Worm (Caenorhabditis elegans) whole organism, L3 larva: ENCODE measurements around the gene hlh-4.
A peak's percentile ranks its signal among the peaks of the same experiment; 100 is the strongest.

Experiments
- R02D3.7 ChIP-seq: fragments of 150-350 bp; optimal IDR thresholded peaks from 2 replicates; lab custom pipeline; 2014; ENCODE audit warnings: missing biosample characterization, missing genetic modification characterization
- ZK546.5 ChIP-seq: sonication (generic microtip); optimal IDR thresholded peaks from 2 replicates; lab custom pipeline; 2017; ENCODE audit warnings: missing biosample characterization, missing genetic modification characterization
- aly-2 ChIP-seq: fragments of 150-350 bp; optimal IDR thresholded peaks from 2 replicates; lab custom pipeline; 2014; ENCODE audit warnings: missing biosample characterization, missing genetic modification characterization
- ama-1 ChIP-seq: fragments of 150-350 bp; optimal IDR thresholded peaks from 2 replicates; lab custom pipeline; 2018
- ceh-16 ChIP-seq: sonication (generic microtip); optimal IDR thresholded peaks from 2 replicates; lab custom pipeline; 2017; ENCODE audit warnings: missing biosample characterization, missing genetic modification characterization
- ceh-28 ChIP-seq: fragments of 150-350 bp; optimal IDR thresholded peaks from 2 replicates; lab custom pipeline; 2014; ENCODE audit warnings: missing biosample characterization, missing genetic modification reagents, missing genetic modification characterization
- ceh-9 ChIP-seq: sonication (generic microtip); optimal IDR thresholded peaks from 2 replicates; lab custom pipeline; 2018; ENCODE audit warnings: missing biosample characterization, missing genetic modification characterization
- daf-12 ChIP-seq: fragments of 150-350 bp; optimal IDR thresholded peaks from 2 replicates; lab custom pipeline; 2014; ENCODE audit warnings: missing biosample characterization, missing genetic modification reagents, missing genetic modification characterization
- egl-27 ChIP-seq: sonication (generic microtip); optimal IDR thresholded peaks from 4 replicates; lab custom pipeline; 2017; ENCODE audit warnings: missing biosample characterization, missing genetic modification reagents, missing genetic modification characterization
- egl-5 ChIP-seq: fragments of 150-350 bp; optimal IDR thresholded peaks from 2 replicates; lab custom pipeline; 2017; ENCODE audit warnings: missing biosample characterization, missing genetic modification reagents, missing genetic modification characterization, inconsistent platforms
- elt-1 ChIP-seq: fragments of 150-350 bp; optimal IDR thresholded peaks from 2 replicates; lab custom pipeline; 2014; ENCODE audit warnings: missing biosample characterization, missing genetic modification characterization
- elt-3 ChIP-seq, 3 experiments: fragments of 150-350 bp in 1 of 3; sonication (generic microtip) in 2 of 3; optimal IDR thresholded peaks; 2 replicates in 2 of 3; 4 replicates in 1 of 3; lab custom pipeline; 2014 to 2017; ENCODE audit warnings: missing biosample characterization in 3 of 3, missing genetic modification characterization in 3 of 3
- eor-1 ChIP-seq, 2 experiments: fragments of 150-350 bp; optimal IDR thresholded peaks; 2 replicates each; lab custom pipeline; 2014 to 2018; ENCODE audit warnings: missing biosample characterization in 2 of 2, missing genetic modification characterization in 2 of 2
- fkh-10 ChIP-seq: sonication (generic microtip); optimal IDR thresholded peaks from 2 replicates; lab custom pipeline; 2017; ENCODE audit warnings: missing biosample characterization, missing genetic modification reagents, missing genetic modification characterization
- fkh-2 ChIP-seq: fragments of 150-350 bp; optimal IDR thresholded peaks from 2 replicates; lab custom pipeline; 2014; ENCODE audit warnings: missing biosample characterization, missing genetic modification reagents, missing genetic modification characterization
- fos-1 ChIP-seq: fragments of 150-350 bp; optimal IDR thresholded peaks from 2 replicates; lab custom pipeline; 2014; ENCODE audit warnings: missing biosample characterization, missing genetic modification characterization
- hmg-11 ChIP-seq: sonication (generic microtip); optimal IDR thresholded peaks from 2 replicates; lab custom pipeline; 2016; ENCODE audit warnings: missing genetic modification characterization, missing compliant biosample characterization
- lin-15B ChIP-seq: fragments of 150-350 bp; optimal IDR thresholded peaks from 2 replicates; lab custom pipeline; 2014; ENCODE audit warnings: missing biosample characterization, missing genetic modification characterization
- lin-39 ChIP-seq: fragments of 150-350 bp; optimal IDR thresholded peaks from 2 replicates; lab custom pipeline; 2018; ENCODE audit warnings: missing biosample characterization, missing genetic modification reagents, missing genetic modification characterization
- lsy-12 ChIP-seq: sonication (generic microtip); optimal IDR thresholded peaks from 2 replicates; lab custom pipeline; 2016; ENCODE audit warnings: mild to moderate bottlenecking, missing genetic modification characterization, missing compliant biosample characterization
- mdl-1 ChIP-seq: fragments of 150-350 bp; optimal IDR thresholded peaks from 2 replicates; lab custom pipeline; 2014; ENCODE audit warnings: missing biosample characterization, missing genetic modification characterization
- mml-1 ChIP-seq: fragments of 150-350 bp; sonication (generic microtip); optimal IDR thresholded peaks from 3 replicates; lab custom pipeline; 2014; ENCODE audit warnings: missing biosample characterization, missing genetic modification characterization
- nfya-1 ChIP-seq: sonication (generic microtip); optimal IDR thresholded peaks from 2 replicates; lab custom pipeline; 2017; ENCODE audit warnings: missing genetic modification characterization, mild to moderate bottlenecking, missing compliant biosample characterization, antibody characterized with exemption, moderate library complexity; ENCODE audit not compliant: insufficient read depth
- nhr-11 ChIP-seq: fragments of 150-350 bp; optimal IDR thresholded peaks from 2 replicates; lab custom pipeline; 2014; ENCODE audit warnings: missing biosample characterization, missing genetic modification characterization
- nhr-23 ChIP-seq: fragments of 150-350 bp; optimal IDR thresholded peaks from 2 replicates; lab custom pipeline; 2014; ENCODE audit warnings: missing biosample characterization, missing genetic modification reagents, missing genetic modification characterization
- nhr-237 ChIP-seq: fragments of 150-350 bp; optimal IDR thresholded peaks from 2 replicates; lab custom pipeline; 2014; ENCODE audit warnings: missing biosample characterization, missing genetic modification characterization
- nhr-25 ChIP-seq: sonication (generic microtip); optimal IDR thresholded peaks from 2 replicates; lab custom pipeline; 2017; ENCODE audit warnings: missing biosample characterization, missing genetic modification characterization
- nhr-28 ChIP-seq: fragments of 150-350 bp; optimal IDR thresholded peaks from 2 replicates; lab custom pipeline; 2014; ENCODE audit warnings: missing biosample characterization, missing genetic modification characterization
- nhr-43 ChIP-seq: sonication (generic microtip); optimal IDR thresholded peaks from 2 replicates; lab custom pipeline; 2016; ENCODE audit warnings: mild to moderate bottlenecking, missing genetic modification characterization, missing compliant biosample characterization; ENCODE audit not compliant: poor library complexity, severe bottlenecking
- nhr-76 ChIP-seq: fragments of 150-350 bp; sonication (generic microtip); optimal IDR thresholded peaks from 5 replicates; lab custom pipeline; 2014; ENCODE audit warnings: missing biosample characterization, missing genetic modification characterization
- nhr-77 ChIP-seq: fragments of 150-350 bp; optimal IDR thresholded peaks from 2 replicates; lab custom pipeline; 2014; ENCODE audit warnings: missing biosample characterization, missing genetic modification characterization
- pha-4 ChIP-seq: fragments of 150-350 bp; optimal IDR thresholded peaks from 2 replicates; lab custom pipeline; 2014; ENCODE audit warnings: missing biosample characterization, missing genetic modification reagents, missing genetic modification characterization
- pqm-1 ChIP-seq: fragments of 150-350 bp; optimal IDR thresholded peaks from 2 replicates; lab custom pipeline; 2017; ENCODE audit warnings: missing biosample characterization, missing genetic modification characterization, inconsistent platforms
- tbx-2 ChIP-seq: sonication (generic microtip); optimal IDR thresholded peaks from 2 replicates; lab custom pipeline; 2016; ENCODE audit warnings: mild to moderate bottlenecking, missing genetic modification characterization, missing compliant biosample characterization
- unc-39 ChIP-seq: sonication (generic microtip); optimal IDR thresholded peaks from 4 replicates; lab custom pipeline; 2017; ENCODE audit warnings: missing biosample characterization, missing genetic modification characterization
- zag-1 ChIP-seq: fragments of 150-350 bp; optimal IDR thresholded peaks from 2 replicates; lab custom pipeline; 2014; ENCODE audit warnings: missing biosample characterization, missing genetic modification characterization
- ztf-11 ChIP-seq: fragments of 150-350 bp; optimal IDR thresholded peaks from 2 replicates; lab custom pipeline; 2014; ENCODE audit warnings: missing biosample characterization, missing genetic modification characterization
- ztf-4 ChIP-seq: fragments of 150-350 bp; optimal IDR thresholded peaks from 2 replicates; lab custom pipeline; 2014; ENCODE audit warnings: missing biosample characterization, missing genetic modification characterization

The hlh-4 gene

DNA sequence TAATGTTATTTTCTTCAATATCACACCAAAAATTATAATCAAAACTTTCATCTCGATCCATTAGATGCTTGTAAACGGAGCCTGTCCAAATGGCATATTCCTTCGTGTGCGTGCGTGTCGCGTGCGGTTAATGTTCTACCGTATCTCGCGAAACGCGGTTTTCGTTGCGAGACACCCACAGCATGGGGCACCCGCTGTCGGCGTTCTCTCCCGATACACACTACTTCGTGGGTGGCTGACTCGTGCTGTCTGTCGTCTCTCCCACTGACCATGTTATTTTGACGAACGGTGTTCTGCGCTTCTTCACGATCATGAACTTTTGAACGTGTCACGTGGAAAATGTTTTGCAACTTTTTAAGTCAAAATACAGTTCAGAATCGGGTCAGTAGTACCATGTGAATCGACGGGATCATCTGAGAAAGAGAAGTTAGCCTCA, 26.6 kb upstream of the hlh-4 start (continued):
- TF ChIP-seq tbx-2 (tag; lab: Kevin White, UChicago) (peak; percentile 97), ceh-9 (tag; lab: Kevin White, UChicago) (no peak), nhr-43 (tag; lab: Kevin White, UChicago) (peak; percentile 98), ceh-28 (tag; lab: Kevin White, UChicago) (peak; percentile 90), nhr-11 (tag; lab: Kevin White, UChicago) (peak; percentile 91), mml-1 (tag; lab: Kevin White, UChicago) (no peak)

DNA sequence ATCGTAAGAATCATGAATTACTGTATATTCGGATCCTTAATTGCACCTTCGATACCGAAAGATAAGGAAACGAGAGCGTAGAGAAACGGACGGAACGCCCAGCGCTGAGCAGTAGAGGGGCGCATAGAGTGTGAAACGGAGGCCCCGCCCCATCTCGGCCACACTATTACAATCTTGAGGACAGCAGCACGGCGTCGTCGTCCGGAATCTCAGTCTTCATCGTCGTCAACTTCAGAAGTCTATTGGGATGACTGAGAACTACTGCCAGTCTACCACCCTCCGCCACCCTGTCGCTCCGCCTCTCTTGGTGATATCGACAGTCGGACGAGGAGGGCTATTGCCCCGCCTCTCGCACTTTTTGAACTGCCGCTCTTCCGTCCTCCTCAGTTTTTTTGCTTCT, 25.9 kb upstream of the hlh-4 start:
- no peak for TF ChIP-seq ZK546.5 (tag; lab: Kevin White, UChicago)
- TF ChIP-seq lin-39 (tag; lab: Kevin White, UChicago) = peak; percentile 1
- peak; percentile 10 for TF ChIP-seq hmg-11 (tag; lab: Kevin White, UChicago)
- no peak for TF ChIP-seq nhr-28 (tag; lab: Kevin White, UChicago)
- no peak for TF ChIP-seq ceh-9 (tag; lab: Kevin White, UChicago)
- peak; percentile 29 for TF ChIP-seq ama-1
- no peak for TF ChIP-seq elt-1 (tag; lab: Kevin White, UChicago)
- no peak for TF ChIP-seq nhr-76 (tag; lab: Kevin White, UChicago)

DNA sequence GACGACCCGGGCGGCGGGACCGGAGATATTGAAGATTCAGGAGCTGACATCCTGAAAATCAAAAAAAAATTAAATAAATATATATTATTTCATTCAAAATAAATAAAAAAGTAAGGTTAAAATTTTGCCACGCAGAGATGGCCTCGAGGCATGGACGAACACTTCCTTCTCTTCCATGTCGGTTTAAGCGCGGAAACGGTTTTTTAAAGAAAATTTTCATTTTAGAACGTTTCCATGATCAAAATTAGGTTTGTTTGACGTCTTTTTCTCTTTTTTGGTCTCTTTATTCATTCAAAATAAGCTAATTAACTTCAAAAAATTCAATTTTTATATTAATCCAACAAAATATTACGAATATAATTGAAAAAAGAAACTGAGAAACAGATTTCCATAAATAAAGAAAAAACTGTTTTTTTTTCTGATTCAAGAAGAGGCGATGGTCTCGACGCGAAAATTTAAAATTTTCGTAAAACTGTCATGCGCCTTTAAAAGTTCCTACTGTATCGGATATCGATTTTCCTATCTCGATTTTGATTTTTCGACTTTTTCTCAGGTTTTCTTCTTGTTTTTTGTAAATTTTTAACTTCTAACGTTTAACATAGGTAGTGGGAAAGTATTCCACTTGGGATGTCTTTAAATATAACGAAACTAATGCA, 23.4 kb upstream of the hlh-4 start, which contains the start of gene gcc-2:
Gene gcc-2 (minus strand): TSS at position 51 of the 656 bp plus-strand sequence.
- no peak for TF ChIP-seq R02D3.7 (tag; lab: Kevin White, UChicago)
- TF ChIP-seq lin-15B = no peak
- TF ChIP-seq ceh-28 (tag; lab: Kevin White, UChicago) = no peak
- TF ChIP-seq daf-12 (tag; lab: Kevin White, UChicago) = no peak
- no peak for TF ChIP-seq ceh-16 (tag; lab: Kevin White, UChicago)
- TF ChIP-seq fkh-2 (tag; lab: Kevin White, UChicago) = no peak
- no peak for TF ChIP-seq hmg-11 (tag; lab: Kevin White, UChicago)
- no peak for TF ChIP-seq egl-5 (tag; lab: Kevin White, UChicago)
- no peak for TF ChIP-seq nhr-77 (tag; lab: Kevin White, UChicago)
- TF ChIP-seq fos-1 (tag; lab: Kevin White, UChicago) = no peak
- no peak for TF ChIP-seq aly-2
- TF ChIP-seq nhr-237 = no peak
- TF ChIP-seq pha-4 (tag; lab: Kevin White, UChicago) = no peak
- TF ChIP-seq eor-1 (tag; optimal IDR thresholded peaks at IDR 0.05; lab: Kevin White, UChicago) = no peak

DNA sequence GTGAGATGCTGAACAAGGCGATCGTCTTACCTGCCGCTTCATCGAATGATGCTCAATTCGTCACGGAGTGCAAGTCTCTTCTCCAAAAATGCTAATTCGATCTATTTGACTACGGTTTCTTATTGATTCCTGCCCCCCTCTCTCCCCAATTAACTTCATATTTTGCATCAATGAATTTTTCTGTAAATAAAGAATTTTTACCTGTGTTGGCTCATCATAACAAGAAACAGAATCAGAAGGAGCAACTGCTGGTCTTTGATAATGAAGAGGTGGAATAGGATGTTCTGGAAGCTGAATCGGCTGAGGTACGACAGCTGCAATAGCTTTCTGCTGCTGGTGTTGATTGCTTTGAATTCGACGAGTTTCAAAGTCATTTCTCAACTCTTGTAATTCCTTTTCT, 21.3 kb upstream of the hlh-4 start:
- no peak for TF ChIP-seq elt-3 (tag; optimal IDR thresholded peaks at IDR 0.05; lab: Kevin White, UChicago)
- no peak for TF ChIP-seq fkh-10 (GFP tag; lab: Kevin White, UChicago)
- TF ChIP-seq nhr-77 (tag; lab: Kevin White, UChicago) = no peak
- TF ChIP-seq ceh-16 (tag; lab: Kevin White, UChicago) = no peak
- no peak for TF ChIP-seq daf-12 (tag; lab: Kevin White, UChicago)
- TF ChIP-seq ceh-9 (tag; lab: Kevin White, UChicago) = no peak
- no peak for TF ChIP-seq mdl-1
- TF ChIP-seq ztf-11 (tag; lab: Kevin White, UChicago) = no peak
- TF ChIP-seq unc-39 (tag; lab: Kevin White, UChicago) = no peak
- no peak for TF ChIP-seq lin-15B
- TF ChIP-seq egl-27 (tag; lab: Kevin White, UChicago) = no peak
- TF ChIP-seq elt-1 (tag; lab: Kevin White, UChicago) = no peak
- no peak for TF ChIP-seq ztf-4 (tag; lab: Kevin White, UChicago)
- no peak for TF ChIP-seq nhr-237
- TF ChIP-seq fkh-2 (tag; lab: Kevin White, UChicago) = no peak
- no peak for TF ChIP-seq tbx-2 (tag; lab: Kevin White, UChicago)
- TF ChIP-seq pqm-1 (tag; lab: Kevin White, UChicago) = no peak
- TF ChIP-seq, all 47 proteins: peak for 0

- TF ChIP-seq nhr-25 (tag; lab: Kevin White, UChicago) (no peak), unc-39 (tag; lab: Kevin White, UChicago) (no peak), nhr-23 (no peak), mml-1 (tag; lab: Kevin White, UChicago) (no peak), lin-39 (tag; lab: Kevin White, UChicago) (no peak), elt-1 (tag; lab: Kevin White, UChicago) (no peak), lsy-12 (tag; lab: Kevin White, UChicago) (no peak), R02D3.7 (tag; lab: Kevin White, UChicago) (no peak), nhr-77 (tag; lab: Kevin White, UChicago) (no peak), zag-1 (tag; lab: Kevin White, UChicago) (no peak), nfya-1 (no peak)
Measured at ce11 chrIII:9758848-9759247, 20.0 kb upstream of the hlh-4 start, which contains the start of gene rmd-1. rmd-1 (plus strand) TSS chrIII:9759094.
